4 worm cellular contexts compared by ENCODE assay signal in the genomic region with DNA sequence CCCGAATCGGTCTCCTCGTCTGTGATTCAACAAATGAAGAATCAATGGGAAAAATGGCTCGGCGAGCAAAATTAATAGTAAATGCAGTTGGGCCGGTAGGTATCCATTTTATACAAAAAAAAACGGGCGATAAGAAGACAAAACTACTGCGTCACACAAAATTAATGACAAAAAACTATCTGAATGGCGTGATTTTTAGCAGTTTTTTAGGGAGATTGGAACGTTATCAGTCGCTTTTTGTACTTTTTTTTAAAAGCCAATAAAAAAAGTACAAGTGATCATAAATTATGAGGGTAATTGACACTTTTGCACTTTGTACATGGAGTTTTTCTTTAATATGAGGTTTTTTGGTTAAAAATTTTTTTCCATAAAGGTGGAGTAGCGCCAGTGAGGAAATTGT.
A peak's percentile ranks its signal among the peaks of the same experiment; 100 is the strongest.
TF ChIP-seq lines count a peak whose summit lies in the region.

No protein-coding gene starts in this region.

TF ChIP-seq in whole organism, L2 larva, 48 proteins besides CTCF, POLR2A, EP300 and RAD21:
- TF ChIP-seq gmeb-1 (tag; optimal IDR thresholded peaks at IDR 0.05; lab: Kevin White, UChicago) (no peak), fos-1 (tag; optimal IDR thresholded peaks at IDR 0.05; lab: Kevin White, UChicago) (peak; percentile 7), ZK546.5 (tag; optimal IDR thresholded peaks at IDR 0.05; lab: Kevin White, UChicago) (no peak), nhr-237 (tag; optimal IDR thresholded peaks at IDR 0.05; lab: Kevin White, UChicago) (no peak), lin-13 (GFP tag; optimal IDR thresholded peaks at IDR 0.05; lab: Kevin White, UChicago) (no peak), nhr-6 (tag; optimal IDR thresholded peaks at IDR 0.05; lab: Kevin White, UChicago) (no peak)

TF ChIP-seq in whole organism, L3 larva, 47 proteins besides CTCF, POLR2A, EP300 and RAD21:
- TF ChIP-seq nhr-76 (tag; optimal IDR thresholded peaks at IDR 0.05; lab: Kevin White, UChicago) (no peak), eor-1 (tag; optimal IDR thresholded peaks at IDR 0.05; lab: Kevin White, UChicago) (no peak), nfya-1 (tag; optimal IDR thresholded peaks at IDR 0.05; lab: Kevin White, UChicago; ENCODE audit: insufficient read depth) (no peak), pqm-1 (tag; optimal IDR thresholded peaks at IDR 0.05; lab: Kevin White, UChicago) (peak; percentile 72), R02D3.7 (tag; optimal IDR thresholded peaks at IDR 0.05; lab: Kevin White, UChicago) (no peak), nhr-43 (tag; optimal IDR thresholded peaks at IDR 0.05; lab: Kevin White, UChicago; ENCODE audit: poor library complexity, severe bottlenecking) (no peak), daf-12 (tag; optimal IDR thresholded peaks at IDR 0.05; lab: Kevin White, UChicago) (no peak), ZK546.5 (tag; optimal IDR thresholded peaks at IDR 0.05; lab: Kevin White, UChicago) (no peak), elt-2 (tag; optimal IDR thresholded peaks at IDR 0.05; lab: Kevin White, UChicago) (peak; percentile 84)

TF ChIP-seq in whole organism, L4 larva, 104 proteins besides CTCF, POLR2A, EP300 and RAD21:
- TF ChIP-seq nhr-28 (tag; optimal IDR thresholded peaks at IDR 0.05; lab: Kevin White, UChicago) (peak; percentile 1), hlh-11 (tag; optimal IDR thresholded peaks at IDR 0.05; lab: Kevin White, UChicago) (peak; percentile 39), pha-4 (GFP tag; IDR thresholded peaks at IDR 0.05; lab: Robert Waterston, UW) (no peak), pha-4 (tag; optimal IDR thresholded peaks at IDR 0.05; lab: Kevin White, UChicago) (no peak), lin-29 (GFP tag; IDR thresholded peaks at IDR 0.05; lab: Robert Waterston, UW) (no peak), cey-2 (tag; optimal IDR thresholded peaks at IDR 0.05; lab: Kevin White, UChicago; ENCODE audit: borderline replicate concordance, insufficient read depth) (no peak), daf-16 (GFP tag; optimal IDR thresholded peaks at IDR 0.05; lab: Kevin White, UChicago) (no peak), daf-16 (tag; optimal IDR thresholded peaks at IDR 0.05; lab: Kevin White, UChicago) (peak; percentile 10), pqm-1 (tag; optimal IDR thresholded peaks at IDR 0.05; lab: Kevin White, UChicago) (peak; percentile 72), tra-1 (GFP tag; IDR thresholded peaks at IDR 0.05; lab: Robert Waterston, UW) (peak; percentile 78), dmd-6 (GFP tag; IDR thresholded peaks at IDR 0.05; lab: Robert Waterston, UW) (peak; percentile 86), dve-1 (tag; optimal IDR thresholded peaks at IDR 0.05; lab: Kevin White, UChicago; ENCODE audit: insufficient read depth) (peak; percentile 51), nhr-25 (tag; optimal IDR thresholded peaks at IDR 0.05; lab: Kevin White, UChicago; ENCODE audit: borderline replicate concordance, insufficient read depth) (no peak), zfp-2 (tag; optimal IDR thresholded peaks at IDR 0.05; lab: Kevin White, UChicago) (no peak), ceh-20 (GFP tag; IDR thresholded peaks at IDR 0.05; lab: Robert Waterston, UW) (peak; percentile 83), php-3 (GFP tag; IDR thresholded peaks at IDR 0.05; lab: Robert Waterston, UW) (peak; percentile 94), zip-11 (GFP tag; IDR thresholded peaks at IDR 0.05; lab: Robert Waterston, UW) (no peak)

TF ChIP-seq in whole organism, young adult, 124 proteins besides CTCF, POLR2A, EP300 and RAD21:
- TF ChIP-seq bed-1 (GFP tag; IDR thresholded peaks at IDR 0.05; lab: Robert Waterston, UW) (no peak), nhr-80 (tag; optimal IDR thresholded peaks at IDR 0.05; lab: Kevin White, UChicago) (peak; percentile 62)
